Worm (Caenorhabditis elegans) whole organism, young adult: ENCODE results near the gene nadk-2.

Experiments
- B0261.1 ChIP-seq: sonication (generic microtip); optimal IDR thresholded peaks from 2 replicates; lab custom pipeline; 2016; ENCODE audit warnings: mild to moderate bottlenecking, missing genetic modification characterization, moderate library complexity, missing compliant biosample characterization
- B0336.3 ChIP-seq: fragments of 200-800 bp; sonication (Bioruptor generic); IDR thresholded peaks from 2 replicates; pipeline ENCODE4 v1.3.6; 2022; ENCODE audit warnings: missing genetic modification characterization, missing compliant biosample characterization
- C17E4.6 ChIP-seq: fragments of 200-800 bp; sonication (Bioruptor generic); IDR thresholded peaks from 2 replicates; pipeline ENCODE4 v1.3.6; 2022; ENCODE audit warnings: missing genetic modification reagents, missing genetic modification characterization, missing compliant biosample characterization
- F22D6.2 ChIP-seq: sonication (generic microtip); optimal IDR thresholded peaks from 2 replicates; lab custom pipeline; 2016; ENCODE audit warnings: mild to moderate bottlenecking, missing genetic modification characterization, missing compliant biosample characterization
- F37B4.10 ChIP-seq: fragments of 200-800 bp; sonication (Bioruptor generic); IDR thresholded peaks from 2 replicates; pipeline ENCODE4 v1.3.6; 2022; ENCODE audit warnings: missing genetic modification characterization, missing compliant biosample characterization
- F49E8.2 ChIP-seq: sonication (generic microtip); optimal IDR thresholded peaks from 3 replicates; lab custom pipeline; 2017; ENCODE audit warnings: missing genetic modification characterization, mild to moderate bottlenecking, missing compliant biosample characterization, antibody characterized with exemption, moderate library complexity; ENCODE audit not compliant: insufficient read depth
- F57C9.4 ChIP-seq: sonication (generic microtip); optimal IDR thresholded peaks from 2 replicates; lab custom pipeline; 2017; ENCODE audit warnings: mild to moderate bottlenecking, missing genetic modification characterization, missing compliant biosample characterization
- K12H6.12 ChIP-seq: fragments of 200-800 bp; sonication (Bioruptor generic); optimal IDR thresholded peaks from 2 replicates; lab custom pipeline; 2018; ENCODE audit warnings: mild to moderate bottlenecking, missing genetic modification characterization, missing compliant biosample characterization
- Y53F4B.3 ChIP-seq: fragments of 200-800 bp; sonication (Bioruptor generic); IDR thresholded peaks from 2 replicates; pipeline ENCODE4 v1.3.6; 2022; ENCODE audit warnings: missing genetic modification reagents, missing genetic modification characterization, missing compliant biosample characterization
- Y53G8AR.9 ChIP-seq: fragments of 200-800 bp; sonication (Bioruptor generic); conservative IDR thresholded peaks from 2 replicates; pipeline ENCODE4 v1.3.6; 2022; ENCODE audit warnings: missing genetic modification reagents, missing genetic modification characterization, missing compliant biosample characterization
- akir-1 ChIP-seq: fragments of 200-800 bp; sonication (Bioruptor generic); optimal IDR thresholded peaks from 2 replicates; lab custom pipeline; 2018; ENCODE audit warnings: mild to moderate bottlenecking, missing genetic modification characterization, moderate library complexity, missing compliant biosample characterization
- aptf-2 ChIP-seq: fragments of 200-800 bp; sonication (Bioruptor generic); conservative IDR thresholded peaks from 2 replicates; pipeline ENCODE4 v1.3.6; 2022; ENCODE audit warnings: missing genetic modification reagents, missing genetic modification characterization, missing compliant biosample characterization
- cebp-1 ChIP-seq, 2 experiments: fragments of 200-800 bp in 1 of 2; sonication (Bioruptor generic) in 1 of 2; sonication (generic microtip) in 1 of 2; IDR thresholded peaks in 1 of 2; optimal IDR thresholded peaks in 1 of 2; 2 replicates each; pipeline versions ENCODE4 v1.3.6 to Lab custom; 2017 to 2022; ENCODE audit warnings: missing compliant biosample characterization in 2 of 2, missing genetic modification characterization in 2 of 2, mild to moderate bottlenecking in 1 of 2, missing genetic modification reagents in 1 of 2, moderate library complexity in 1 of 2
- ceh-40 ChIP-seq: fragments of 200-800 bp; sonication (Bioruptor generic); IDR thresholded peaks from 2 replicates; pipeline ENCODE4 v1.3.6; 2022; ENCODE audit warnings: missing genetic modification characterization, missing compliant biosample characterization
- chd-7 ChIP-seq: sonication (generic microtip); optimal IDR thresholded peaks from 2 replicates; lab custom pipeline; 2016; ENCODE audit warnings: mild to moderate bottlenecking, missing genetic modification characterization, moderate library complexity, missing compliant biosample characterization
- dpff-1 ChIP-seq: sonication (generic microtip); optimal IDR thresholded peaks from 2 replicates; lab custom pipeline; 2017; ENCODE audit warnings: mild to moderate bottlenecking, missing genetic modification characterization, missing compliant biosample characterization
- hlh-12 ChIP-seq: sonication (generic microtip); optimal IDR thresholded peaks from 2 replicates; lab custom pipeline; 2016; ENCODE audit warnings: missing genetic modification characterization, missing compliant biosample characterization
- hlh-26 ChIP-seq: fragments of 200-800 bp; sonication (Bioruptor generic); conservative IDR thresholded peaks from 2 replicates; pipeline ENCODE4 v1.3.6; 2022; ENCODE audit warnings: missing genetic modification reagents, missing genetic modification characterization, missing compliant biosample characterization
- hsf-1 ChIP-seq: fragments of 200-800 bp; sonication (Bioruptor generic); IDR thresholded peaks from 2 replicates; pipeline ENCODE4 v1.3.6; 2022; ENCODE audit warnings: missing genetic modification reagents, missing genetic modification characterization, missing compliant biosample characterization
- let-526 ChIP-seq: fragments of 200-800 bp; sonication (Bioruptor generic); IDR thresholded peaks from 2 replicates; pipeline ENCODE4 v1.3.6; 2022; ENCODE audit warnings: missing genetic modification reagents, missing genetic modification characterization, missing compliant biosample characterization
- lir-1 ChIP-seq: fragments of 200-800 bp; sonication (Bioruptor generic); conservative IDR thresholded peaks from 2 replicates; pipeline ENCODE4 v1.3.6; 2022; ENCODE audit warnings: missing genetic modification reagents, missing genetic modification characterization, missing compliant biosample characterization
- madf-10 ChIP-seq: sonication (generic microtip); optimal IDR thresholded peaks from 2 replicates; lab custom pipeline; 2016; ENCODE audit warnings: mild to moderate bottlenecking, missing genetic modification characterization, missing compliant biosample characterization
- mxl-1 ChIP-seq: sonication (generic microtip); optimal IDR thresholded peaks from 2 replicates; lab custom pipeline; 2016; ENCODE audit warnings: missing genetic modification characterization, missing compliant biosample characterization
- nfya-1 ChIP-seq: sonication (generic microtip); optimal IDR thresholded peaks from 2 replicates; lab custom pipeline; 2017; ENCODE audit warnings: antibody characterized with exemption, missing compliant biosample characterization, missing genetic modification characterization, borderline replicate concordance; ENCODE audit not compliant: insufficient read depth
- nhr-120 ChIP-seq: fragments of 200-800 bp; sonication (Bioruptor generic); IDR thresholded peaks from 2 replicates; pipeline ENCODE4 v1.3.6; 2022; ENCODE audit warnings: missing genetic modification characterization, missing compliant biosample characterization
- nhr-179 ChIP-seq: sonication (generic microtip); optimal IDR thresholded peaks from 2 replicates; lab custom pipeline; 2016; ENCODE audit warnings: mild to moderate bottlenecking, missing genetic modification characterization, missing compliant biosample characterization
- pbrm-1 ChIP-seq: fragments of 200-800 bp; sonication (Bioruptor generic); IDR thresholded peaks from 2 replicates; pipeline ENCODE4 v1.3.6; 2022; ENCODE audit warnings: missing genetic modification reagents, missing genetic modification characterization, missing compliant biosample characterization
- repo-1 ChIP-seq: sonication (generic microtip); optimal IDR thresholded peaks from 2 replicates; lab custom pipeline; 2017; ENCODE audit warnings: mild to moderate bottlenecking, missing genetic modification characterization, missing compliant biosample characterization
- rpc-1 ChIP-seq, 2 experiments: fragments of 150-350 bp in 1 of 2; sonication (generic microtip) in 1 of 2; optimal IDR thresholded peaks; 2 replicates each; lab custom pipeline; 2014 to 2018; ENCODE audit warnings: missing biosample characterization in 1 of 2, missing genetic modification characterization in 1 of 2, missing genetic modification reagents in 1 of 2, missing genotype in 1 of 2
- snpc-1.1 ChIP-seq: sonication (generic microtip); optimal IDR thresholded peaks from 2 replicates; lab custom pipeline; 2017; ENCODE audit warnings: missing genetic modification characterization, mild to moderate bottlenecking, missing compliant biosample characterization, antibody characterized with exemption, moderate library complexity, missing genotype, missing genetic modification reagents; ENCODE audit not compliant: insufficient read depth
- snpc-4 ChIP-seq, 5 experiments: fragments of 150-350 bp in 1 of 5; sonication (generic microtip) in 4 of 5; optimal IDR thresholded peaks; 2 replicates each; lab custom pipeline; 2014 to 2018; ENCODE audit warnings: missing genetic modification characterization in 5 of 5, missing biosample characterization in 3 of 5, antibody characterized with exemption in 2 of 5, mild to moderate bottlenecking in 2 of 5, missing compliant biosample characterization in 2 of 5, missing genotype in 2 of 5, moderate library complexity in 2 of 5, missing genetic modification reagents in 1 of 5
- sptf-2 ChIP-seq: fragments of 200-800 bp; sonication (Bioruptor generic); optimal IDR thresholded peaks from 2 replicates; lab custom pipeline; 2018; ENCODE audit warnings: mild to moderate bottlenecking, missing genetic modification characterization, missing compliant biosample characterization
- tlf-1 ChIP-seq: fragments of 200-800 bp; sonication (Bioruptor generic); optimal IDR thresholded peaks from 2 replicates; lab custom pipeline; 2018; ENCODE audit warnings: mild to moderate bottlenecking, missing genetic modification characterization, missing compliant biosample characterization
- unc-130 ChIP-seq: sonication (generic microtip); optimal IDR thresholded peaks from 2 replicates; lab custom pipeline; 2016; ENCODE audit warnings: missing genetic modification reagents, missing genetic modification characterization, missing compliant biosample characterization
- zfh-2 ChIP-seq: fragments of 200-800 bp; sonication (Bioruptor generic); conservative IDR thresholded peaks from 2 replicates; pipeline ENCODE4 v1.3.6; 2022; ENCODE audit warnings: missing genetic modification reagents, missing genetic modification characterization, missing compliant biosample characterization
- zim-3 ChIP-seq: sonication (generic microtip); optimal IDR thresholded peaks from 2 replicates; lab custom pipeline; 2017; ENCODE audit warnings: mild to moderate bottlenecking, missing genetic modification characterization, moderate library complexity, missing compliant biosample characterization
- ztf-22 ChIP-seq: fragments of 200-800 bp; sonication (Bioruptor generic); optimal IDR thresholded peaks from 2 replicates; lab custom pipeline; 2018; ENCODE audit warnings: mild to moderate bottlenecking, missing genetic modification characterization, moderate library complexity, missing compliant biosample characterization
- ztf-25 ChIP-seq: fragments of 200-800 bp; sonication (Bioruptor generic); IDR thresholded peaks from 2 replicates; pipeline ENCODE4 v1.3.6; 2022; ENCODE audit warnings: missing genetic modification reagents, missing genetic modification characterization, missing compliant biosample characterization
- ztf-26 ChIP-seq: sonication (generic microtip); optimal IDR thresholded peaks from 2 replicates; lab custom pipeline; 2017; ENCODE audit warnings: missing genetic modification characterization, missing compliant biosample characterization
- ztf-3 ChIP-seq: fragments of 200-800 bp; sonication (Bioruptor generic); optimal IDR thresholded peaks from 2 replicates; lab custom pipeline; 2018; ENCODE audit warnings: mild to moderate bottlenecking, missing genetic modification characterization, missing compliant biosample characterization

The nadk-2 gene

DNA sequence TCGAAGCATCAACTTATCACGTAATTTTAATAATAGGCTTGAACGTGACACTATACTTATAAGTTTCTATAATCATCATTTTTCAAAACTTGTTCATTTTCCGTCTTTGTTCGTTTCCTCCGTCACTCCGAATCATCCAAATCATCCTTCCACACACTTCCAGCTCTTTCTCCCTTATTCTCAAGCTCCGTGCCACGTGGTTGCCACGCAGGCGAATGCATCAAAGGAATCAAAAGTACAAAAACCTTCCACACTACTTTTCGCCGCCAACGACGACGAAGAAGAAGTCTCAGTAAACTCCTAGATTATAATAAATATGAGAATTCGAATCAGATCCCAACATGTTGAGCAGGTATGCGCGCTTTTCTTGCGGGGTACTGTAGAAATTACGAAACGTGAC is 4.8 kb downstream of the nadk-2 start (continued):
- no peak for TF ChIP-seq hsf-1 (GFP tag; lab: Robert Waterston, UW)
- no peak for TF ChIP-seq nhr-120 (GFP tag; lab: Robert Waterston, UW)
- TF ChIP-seq, all 124 proteins: peak for 3

DNA sequence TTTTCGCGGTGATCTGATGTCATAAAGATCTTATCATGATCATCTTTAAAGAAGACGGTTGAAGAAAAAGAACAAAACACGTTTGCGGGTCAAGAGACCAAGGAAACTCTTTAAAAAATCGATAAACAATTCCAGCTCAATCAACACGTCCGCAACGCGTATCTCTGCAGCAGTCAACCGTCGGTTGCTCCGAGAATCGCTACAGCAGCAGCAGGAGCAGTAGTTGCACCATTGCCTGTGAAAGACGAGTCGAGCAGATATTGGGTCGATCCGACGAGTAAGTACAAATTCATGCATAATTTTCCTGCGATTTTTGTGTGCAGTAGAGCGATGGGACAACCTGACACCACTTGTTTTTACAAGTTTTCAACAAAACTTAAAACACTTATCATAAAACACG is 5.2 kb downstream of the nadk-2 start:
- TF ChIP-seq akir-1, result no peak
- 0 out of 2 replicates have a peak, but pooled peaks have one; percentile 15 for TF ChIP-seq hsf-1 (GFP tag; lab: Robert Waterston, UW)
- 0 out of 2 replicates have a peak, but pooled peaks have one; percentile 13 for TF ChIP-seq zfh-2
- peak; percentile 53; the same call in 1 of the 2 replicates for TF ChIP-seq B0336.3 (GFP tag; lab: Robert Waterston, UW)
- no peak for TF ChIP-seq hlh-12 (tag; lab: Kevin White, UChicago)
- peak; percentile 65 for TF ChIP-seq ztf-26 (tag; lab: Kevin White, UChicago)
- 0 out of 2 replicates have a peak, but pooled peaks have one; percentile 20 for TF ChIP-seq ztf-25 (GFP tag; lab: Robert Waterston, UW)
- TF ChIP-seq nfya-1 (tag; lab: Kevin White, UChicago), result no peak
- peak; percentile 36 for TF ChIP-seq chd-7
- TF ChIP-seq ceh-40 (GFP tag; lab: Robert Waterston, UW), result no peak
- TF ChIP-seq cebp-1 (GFP tag; IDR thresholded peaks at IDR 0.05; lab: Robert Waterston, UW), result no peak
- TF ChIP-seq cebp-1 (tag; optimal IDR thresholded peaks at IDR 0.05; lab: Kevin White, UChicago), result peak; percentile 14
- TF ChIP-seq F49E8.2 (tag; lab: Kevin White, UChicago), result no peak
- no peak for TF ChIP-seq nhr-179 (tag; lab: Kevin White, UChicago)
- 0 out of 2 replicates have a peak, but pooled peaks have one; percentile 8 for TF ChIP-seq Y53G8AR.9 (GFP tag; lab: Robert Waterston, UW)
- TF ChIP-seq let-526 (GFP tag; lab: Robert Waterston, UW), result 0 out of 2 replicates have a peak, but pooled peaks have one; percentile 5
- no peak for TF ChIP-seq ztf-3 (GFP tag; lab: Kevin White, UChicago)

DNA sequence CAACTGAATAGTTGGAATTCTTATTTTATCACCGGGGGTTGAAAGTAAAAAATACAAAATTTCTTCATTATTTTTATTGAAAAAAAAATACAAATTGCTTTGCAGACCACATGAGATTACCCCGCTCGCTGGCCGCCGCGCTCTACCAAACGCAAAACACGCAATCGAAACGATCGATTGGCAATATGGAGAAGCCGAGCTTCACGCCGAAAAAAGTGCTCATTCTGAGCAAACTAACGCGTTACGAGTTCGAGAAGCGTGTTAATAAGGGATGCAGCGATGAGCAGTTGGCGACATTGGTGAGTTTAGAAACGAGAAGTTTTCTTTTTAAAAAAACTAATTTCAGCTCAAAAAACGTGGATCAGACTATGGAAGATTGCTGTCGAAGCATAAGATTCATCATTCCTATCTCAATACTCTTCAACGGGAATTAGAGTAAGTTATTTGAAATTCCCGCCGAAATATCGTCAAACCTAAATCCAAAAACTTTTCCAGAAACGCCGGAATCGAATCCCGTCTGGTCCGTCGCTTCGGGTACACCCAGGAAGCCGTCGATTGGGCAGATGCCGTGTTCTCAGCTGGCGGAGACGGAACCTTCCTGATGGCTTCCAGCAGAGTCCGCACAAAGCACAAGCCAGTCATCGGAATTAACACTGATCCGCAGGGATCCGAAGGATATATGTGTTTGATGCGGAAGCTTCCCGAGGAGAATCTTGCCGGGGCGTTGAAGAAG is 6.2 kb downstream of the nadk-2 start:
- 0 out of 2 replicates have a peak, but pooled peaks have one; percentile 8 for TF ChIP-seq Y53G8AR.9 (GFP tag; lab: Robert Waterston, UW)
- no peak for TF ChIP-seq hlh-12 (tag; lab: Kevin White, UChicago)
- TF ChIP-seq C17E4.6 (GFP tag; lab: Robert Waterston, UW), result no peak
- no peak for TF ChIP-seq sptf-2 (GFP tag; lab: Kevin White, UChicago)
- peak; percentile 1 for TF ChIP-seq tlf-1 (GFP tag; lab: Kevin White, UChicago)
- no peak for TF ChIP-seq ztf-22 (GFP tag; lab: Kevin White, UChicago)
- no peak for TF ChIP-seq lir-1
- no peak for TF ChIP-seq mxl-1
- no peak for TF ChIP-seq zim-3 (tag; lab: Kevin White, UChicago)
- no peak for TF ChIP-seq F49E8.2 (tag; lab: Kevin White, UChicago)
- TF ChIP-seq repo-1, result peak; percentile 39
- no peak for TF ChIP-seq nhr-120 (GFP tag; lab: Robert Waterston, UW)
- TF ChIP-seq dpff-1, result no peak
- TF ChIP-seq chd-7, result no peak
- no peak for TF ChIP-seq B0261.1
- no peak for TF ChIP-seq F37B4.10
- peak; percentile 67 for TF ChIP-seq zfh-2
- TF ChIP-seq F22D6.2 (tag; lab: Kevin White, UChicago), result no peak
- TF ChIP-seq snpc-1.1 (tag; lab: Kevin White, UChicago), result no peak
- TF ChIP-seq rpc-1 (optimal IDR thresholded peaks at IDR 0.05; lab: Kevin White, UChicago), result no peak
- no peak for TF ChIP-seq rpc-1 (tag; optimal IDR thresholded peaks at IDR 0.05; lab: Kevin White, UChicago)
- no peak for TF ChIP-seq K12H6.12 (tag; lab: Kevin White, UChicago)
- TF ChIP-seq aptf-2 (GFP tag; lab: Robert Waterston, UW), result no peak
- TF ChIP-seq unc-130 (GFP tag; lab: Kevin White, UChicago), result no peak
- TF ChIP-seq madf-10 (tag; lab: Kevin White, UChicago), result no peak
- TF ChIP-seq ztf-25 (GFP tag; lab: Robert Waterston, UW), result no peak
- TF ChIP-seq B0336.3 (GFP tag; lab: Robert Waterston, UW), result peak; percentile 46; the same call in 1 of the 2 replicates
- TF ChIP-seq F57C9.4, result no peak
- TF ChIP-seq ztf-3 (GFP tag; lab: Kevin White, UChicago), result no peak
- TF ChIP-seq snpc-4 (GFP tag; optimal IDR thresholded peaks at IDR 0.05; lab: Kevin White, UChicago), result no peak
- TF ChIP-seq snpc-4 (tag; optimal IDR thresholded peaks at IDR 0.05; lab: Kevin White, UChicago), result no peak
- no peak for TF ChIP-seq hsf-1 (GFP tag; lab: Robert Waterston, UW)
- TF ChIP-seq Y53F4B.3, result no peak
- TF ChIP-seq hlh-26 (GFP tag; lab: Robert Waterston, UW), result no peak
- no peak for TF ChIP-seq pbrm-1 (GFP tag; lab: Robert Waterston, UW)
